Comparison of ENCODE assay signal across 1 fruit fly cellular context in the genomic region with DNA sequence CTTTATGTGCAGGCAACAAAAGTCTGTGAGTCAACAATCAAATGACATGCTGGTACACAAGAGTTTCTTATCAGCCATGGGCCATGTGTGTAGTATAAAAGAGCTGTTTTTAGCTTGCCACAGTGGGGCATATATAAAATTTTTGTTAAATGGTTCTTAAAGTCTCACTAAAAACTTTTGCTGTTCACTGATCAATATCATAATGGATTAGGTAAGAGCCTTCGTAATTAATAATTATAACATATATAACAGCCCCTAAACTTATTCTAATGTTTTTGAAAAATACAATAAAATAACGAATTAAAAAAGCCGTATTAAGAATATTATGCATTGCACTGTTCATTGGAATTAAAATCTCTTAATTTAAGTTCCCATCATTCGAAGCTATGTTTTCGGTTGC.
TF ChIP-seq lines count a peak whose summit lies in the region.

No protein-coding gene starts in this region.

TF ChIP-seq in whole organism, prepupa, 60 proteins besides CTCF, POLR2A, EP300 and RAD21 (continued from another document):
- no peak for TF ChIP-seq Blimp-1 (GFP tag; optimal IDR thresholded peaks at IDR 0.05; lab: Kevin White, UChicago)
- no peak for TF ChIP-seq net (GFP tag; optimal IDR thresholded peaks at IDR 0.05; lab: Kevin White, UChicago)
- peak; percentile 13 for TF ChIP-seq CG34406 (GFP tag; optimal IDR thresholded peaks at IDR 0.05; lab: Kevin White, UChicago)
- TF ChIP-seq esn (GFP tag; optimal IDR thresholded peaks at IDR 0.05; lab: Kevin White, UChicago) = peak; percentile 32
- TF ChIP-seq Eip93F (GFP tag; optimal IDR thresholded peaks at IDR 0.05; lab: Kevin White, UChicago) = no peak
- TF ChIP-seq cyc (GFP tag; optimal IDR thresholded peaks at IDR 0.05; lab: Kevin White, UChicago) = no peak
- TF ChIP-seq Gug (GFP tag; IDR thresholded peaks at IDR 0.05; lab: Robert Waterston, UW) = no peak
- no peak for TF ChIP-seq fkh (GFP tag; optimal IDR thresholded peaks at IDR 0.05; lab: Kevin White, UChicago)
- TF ChIP-seq CG3919 (GFP tag; optimal IDR thresholded peaks at IDR 0.05; lab: Kevin White, UChicago) = no peak
- TF ChIP-seq CG9139 (GFP tag; optimal IDR thresholded peaks at IDR 0.05; lab: Kevin White, UChicago) = no peak
- TF ChIP-seq acj6 (GFP tag; optimal IDR thresholded peaks at IDR 0.05; lab: Kevin White, UChicago) = peak; percentile 34
- no peak for TF ChIP-seq dsx (GFP tag; optimal IDR thresholded peaks at IDR 0.05; lab: Kevin White, UChicago; ENCODE audit: poor library complexity, severe bottlenecking)
- no peak for TF ChIP-seq vri (GFP tag; optimal IDR thresholded peaks at IDR 0.05; lab: Kevin White, UChicago)
- no peak for TF ChIP-seq lz (GFP tag; optimal IDR thresholded peaks at IDR 0.05; lab: Kevin White, UChicago)
- no peak for TF ChIP-seq ss (GFP tag; optimal IDR thresholded peaks at IDR 0.05; lab: Kevin White, UChicago)
- TF ChIP-seq Hr4 (GFP tag; optimal IDR thresholded peaks at IDR 0.05; lab: Kevin White, UChicago) = peak; percentile 66
- no peak for TF ChIP-seq CG6276 (GFP tag; optimal IDR thresholded peaks at IDR 0.05; lab: Kevin White, UChicago)
- TF ChIP-seq eg (GFP tag; IDR thresholded peaks at IDR 0.05; lab: Robert Waterston, UW) = no peak
- no peak for TF ChIP-seq Ets96B (tag; optimal IDR thresholded peaks at IDR 0.05; lab: Kevin White, UChicago)
- TF ChIP-seq fd59A (GFP tag; optimal IDR thresholded peaks at IDR 0.05; lab: Kevin White, UChicago) = no peak
- TF ChIP-seq Sox14 (GFP tag; optimal IDR thresholded peaks at IDR 0.05; lab: Kevin White, UChicago) = peak; percentile 37
- TF ChIP-seq CG11294 (GFP tag; IDR thresholded peaks at IDR 0.05; lab: Robert Waterston, UW) = no peak
- TF ChIP-seq CG8319 (GFP tag; optimal IDR thresholded peaks at IDR 0.05; lab: Kevin White, UChicago) = no peak
- TF ChIP-seq CG1621 (tag; optimal IDR thresholded peaks at IDR 0.05; lab: Kevin White, UChicago) = no peak
- TF ChIP-seq CG6792 (GFP tag; optimal IDR thresholded peaks at IDR 0.05; lab: Kevin White, UChicago) = no peak
- no peak for TF ChIP-seq Hr39 (GFP tag; optimal IDR thresholded peaks at IDR 0.05; lab: Kevin White, UChicago)
- TF ChIP-seq CG3032 (tag; optimal IDR thresholded peaks at IDR 0.05; lab: Kevin White, UChicago) = no peak
- TF ChIP-seq salr (GFP tag; optimal IDR thresholded peaks at IDR 0.05; lab: Kevin White, UChicago) = peak in 1 of 2 experiments; percentile 57
- peak; percentile 40 for TF ChIP-seq pdm3 (GFP tag; optimal IDR thresholded peaks at IDR 0.05; lab: Kevin White, UChicago)
- no peak for TF ChIP-seq CG7368 (GFP tag; optimal IDR thresholded peaks at IDR 0.05; lab: Kevin White, UChicago)
- TF ChIP-seq Ets21C (GFP tag; optimal IDR thresholded peaks at IDR 0.05; lab: Kevin White, UChicago) = no peak
- peak; percentile 31 for TF ChIP-seq Smox (GFP tag; optimal IDR thresholded peaks at IDR 0.05; lab: Kevin White, UChicago)
- peak; percentile 80 for TF ChIP-seq Eip78C (GFP tag; lab: Kevin White, UChicago)
- peak; percentile 52 for TF ChIP-seq OdsH (GFP tag; optimal IDR thresholded peaks at IDR 0.05; lab: Kevin White, UChicago)
TF ChIP-seq in whole organism, prepupa: peak in this region for 21.
